Fruit fly (Drosophila melanogaster) whole organism, wandering third instar larva: ENCODE measurements around the gene EMC3.

Experiments
- Abd-B ChIP-seq: fragments of >200 bp; optimal IDR thresholded peaks from 2 replicates; lab custom pipeline; 2017; ENCODE audit warnings: missing biosample characterization, missing genetic modification characterization
- CG32264 ChIP-seq: fragments of 200-800 bp; sonication (Bioruptor generic); optimal IDR thresholded peaks from 2 replicates; lab custom pipeline; 2016; ENCODE audit warnings: missing biosample characterization, missing genetic modification characterization
- CG9705 ChIP-seq: fragments of 200-800 bp; sonication (Bioruptor generic); optimal IDR thresholded peaks from 2 replicates; lab custom pipeline; 2018; ENCODE audit warnings: missing biosample characterization, mild to moderate bottlenecking, missing genetic modification characterization
- CrebA ChIP-seq: fragments of 200-800 bp; sonication (Bioruptor generic); optimal IDR thresholded peaks from 2 replicates; lab custom pipeline; 2016; ENCODE audit warnings: missing biosample characterization, mild to moderate bottlenecking, missing genetic modification characterization, borderline replicate concordance
- Dif ChIP-seq: fragments of 200-275, 200-300 bp; sonication (Bioruptor generic); optimal IDR thresholded peaks from 2 replicates; lab custom pipeline; 2018; ENCODE audit warnings: missing biosample characterization, missing genetic modification characterization; ENCODE audit not compliant: partially characterized antibody
- GATAd ChIP-seq: sonication (Bioruptor generic); optimal IDR thresholded peaks from 2 replicates; lab custom pipeline; 2016; ENCODE audit warnings: missing biosample characterization, missing genetic modification characterization
- HLH106 ChIP-seq: fragments of 200-800 bp; optimal IDR thresholded peaks from 3 replicates; lab custom pipeline; 2019; ENCODE audit warnings: missing biosample characterization, mild to moderate bottlenecking, missing genetic modification characterization, moderate library complexity
- Hr83 ChIP-seq: fragments of 200-300 bp; sonication (Bioruptor generic); optimal IDR thresholded peaks from 2 replicates; lab custom pipeline; 2016; ENCODE audit warnings: missing biosample characterization, mild to moderate bottlenecking, missing genetic modification characterization, moderate library complexity; ENCODE audit not compliant: poor library complexity, severe bottlenecking
- Jra ChIP-seq: sonication (Bioruptor generic); optimal IDR thresholded peaks from 2 replicates; lab custom pipeline; 2016; ENCODE audit warnings: missing biosample characterization, missing genetic modification characterization
- Mio ChIP-seq: sonication (Bioruptor generic); optimal IDR thresholded peaks from 2 replicates; lab custom pipeline; 2016; ENCODE audit warnings: missing biosample characterization, missing genetic modification characterization
- N ChIP-seq: fragments of >200 bp; optimal IDR thresholded peaks from 2 replicates; lab custom pipeline; 2018; ENCODE audit warnings: missing biosample characterization, missing external identifiers, missing genetic modification characterization
- OdsH ChIP-seq: fragments of 200-800 bp; sonication (Bioruptor generic); optimal IDR thresholded peaks from 2 replicates; lab custom pipeline; 2016; ENCODE audit warnings: missing biosample characterization, mild to moderate bottlenecking, missing genetic modification characterization
- Rel ChIP-seq, 2 experiments: fragments of 200-800 bp; sonication (Bioruptor generic) in 1 of 2; optimal IDR thresholded peaks; 2 replicates in 1 of 2; 3 replicates in 1 of 2; lab custom pipeline; 2016 to 2019; ENCODE audit warnings: mild to moderate bottlenecking in 2 of 2, missing biosample characterization in 2 of 2, missing genetic modification characterization in 2 of 2, moderate library complexity in 1 of 2
- Sp1 ChIP-seq: fragments of 200-800 bp; sonication (Bioruptor generic); optimal IDR thresholded peaks from 3 replicates; lab custom pipeline; 2019; ENCODE audit warnings: missing biosample characterization, mild to moderate bottlenecking, missing genetic modification characterization, moderate library complexity
- Vsx2 ChIP-seq: fragments of 200-300, 225-300 bp; sonication (Bioruptor generic); optimal IDR thresholded peaks from 2 replicates; lab custom pipeline; 2018; ENCODE audit warnings: missing biosample characterization, missing genetic modification characterization; ENCODE audit not compliant: partially characterized antibody
- dl ChIP-seq, 2 experiments: fragments of 175-275, 200-275 bp in 1 of 2; fragments of 200-275 bp in 1 of 2; sonication (Bioruptor generic); optimal IDR thresholded peaks; lab custom pipeline; 2018; ENCODE audit warnings: mild to moderate bottlenecking in 2 of 2, missing biosample characterization in 2 of 2, missing genetic modification characterization in 2 of 2, moderate library complexity in 2 of 2; ENCODE audit not compliant: partially characterized antibody in 2 of 2, insufficient read depth in 1 of 2
- dmrt93B ChIP-seq: fragments of 200-800 bp; sonication (Bioruptor generic); optimal IDR thresholded peaks from 2 replicates; lab custom pipeline; 2018; ENCODE audit warnings: missing biosample characterization, mild to moderate bottlenecking, missing genetic modification characterization
- ey ChIP-seq: fragments of 200-800 bp; sonication (Bioruptor generic); optimal IDR thresholded peaks from 2 replicates; lab custom pipeline; 2016; ENCODE audit warnings: missing biosample characterization, missing genetic modification characterization
- foxo ChIP-seq, 2 experiments: fragments of 200-800 bp; sonication (Bioruptor generic); optimal IDR thresholded peaks; 2 replicates in 1 of 2; 3 replicates in 1 of 2; lab custom pipeline; 2016 to 2017; ENCODE audit warnings: missing biosample characterization in 2 of 2, missing genetic modification characterization in 2 of 2
- h ChIP-seq: fragments of 200-800 bp; sonication (Bioruptor generic); optimal IDR thresholded peaks from 3 replicates; lab custom pipeline; 2016; ENCODE audit warnings: missing biosample characterization, mild to moderate bottlenecking, missing genetic modification characterization
- jim ChIP-seq: fragments of 175-275, 200-325 bp; sonication (Bioruptor generic); optimal IDR thresholded peaks from 2 replicates; lab custom pipeline; 2016; ENCODE audit warnings: missing biosample characterization, mild to moderate bottlenecking, missing genetic modification characterization
- lola ChIP-seq: fragments of >200 bp; optimal IDR thresholded peaks from 2 replicates; lab custom pipeline; 2017; ENCODE audit warnings: missing biosample characterization, missing genetic modification characterization
- pan ChIP-seq: fragments of >200 bp; optimal IDR thresholded peaks from 2 replicates; lab custom pipeline; 2017
- psq ChIP-seq: fragments of 200-800 bp; sonication (Bioruptor generic); optimal IDR thresholded peaks from 3 replicates; lab custom pipeline; 2017; ENCODE audit warnings: missing biosample characterization, mild to moderate bottlenecking, missing genetic modification characterization, moderate library complexity
- rgr ChIP-seq: fragments of 200-800 bp; sonication (Bioruptor generic); optimal IDR thresholded peaks from 3 replicates; lab custom pipeline; 2016; ENCODE audit warnings: missing biosample characterization, mild to moderate bottlenecking, missing genetic modification characterization
- sv ChIP-seq: fragments of 200-800 bp; sonication (Bioruptor generic); optimal IDR thresholded peaks from 3 replicates; lab custom pipeline; 2016; ENCODE audit warnings: missing biosample characterization, missing genetic modification characterization
- tai ChIP-seq: sonication (Bioruptor generic); optimal IDR thresholded peaks from 2 replicates; lab custom pipeline; 2016; ENCODE audit warnings: missing biosample characterization, missing genetic modification characterization
- usp ChIP-seq: fragments of >200 bp; optimal IDR thresholded peaks from 2 replicates; lab custom pipeline; 2017; ENCODE audit warnings: missing biosample characterization, missing genetic modification characterization
- woc ChIP-seq: sonication (Bioruptor generic); optimal IDR thresholded peaks from 2 replicates; lab custom pipeline; 2016; ENCODE audit warnings: missing biosample characterization, mild to moderate bottlenecking, missing genetic modification characterization

The EMC3 gene

dm6 chr2L:10757038-10757685 lies 24.9 kb upstream of the EMC3 start:
- TF ChIP-seq N (GFP tag; lab: Kevin White, UChicago) (no peak), dl (GFP tag; optimal IDR thresholded peaks at IDR 0.05; lab: Kevin White, UChicago; ENCODE audit: insufficient read depth in 1 of 2, partially characterized antibody in 2 of 2) (peak in 1 of 2 experiments; percentile 38)
- TF ChIP-seq, all 38 proteins: peak for 1

dm6 chr2L:10756049-10756448 lies 23.8 kb upstream of the EMC3 start, which contains the start of gene CG17124:
Gene CG17124 (minus strand): TSS chr2L:10756325.
- TF ChIP-seq GATAd (GFP tag; lab: Kevin White, UChicago) (no peak), usp (GFP tag; lab: Kevin White, UChicago) (no peak), h (GFP tag; lab: Kevin White, UChicago) (peak; percentile 15), HLH106 (tag; lab: Kevin White, UChicago) (peak; percentile 7), Dif (GFP tag; lab: Kevin White, UChicago) (peak; percentile 55), lola (GFP tag; lab: Kevin White, UChicago) (no peak), Rel (GFP tag; optimal IDR thresholded peaks at IDR 0.05; lab: Kevin White, UChicago) (no peak), Rel (tag; optimal IDR thresholded peaks at IDR 0.05; lab: Kevin White, UChicago) (peak; percentile 22), Sp1 (peak; percentile 7), foxo (GFP tag; optimal IDR thresholded peaks at IDR 0.05; lab: Kevin White, UChicago) (peak in 1 of 2 experiments; percentile 26), dl (GFP tag; optimal IDR thresholded peaks at IDR 0.05; lab: Kevin White, UChicago; ENCODE audit: insufficient read depth in 1 of 2, partially characterized antibody in 2 of 2) (no peak), sv (GFP tag; lab: Kevin White, UChicago) (no peak), rgr (GFP tag; lab: Kevin White, UChicago) (peak; percentile 48), Mio (GFP tag; lab: Kevin White, UChicago) (no peak)

dm6 chr2L:10754599-10754998 lies 22.4 kb upstream of the EMC3 start:
- TF ChIP-seq CrebA (no peak), Rel (GFP tag; optimal IDR thresholded peaks at IDR 0.05; lab: Kevin White, UChicago) (no peak), Rel (tag; optimal IDR thresholded peaks at IDR 0.05; lab: Kevin White, UChicago) (no peak), N (GFP tag; lab: Kevin White, UChicago) (no peak), Abd-B (GFP tag; lab: Kevin White, UChicago) (no peak), tai (no peak), jim (no peak), CG32264 (GFP tag; lab: Kevin White, UChicago) (no peak)

dm6 chr2L:10753618-10754017 lies 21.4 kb upstream of the EMC3 start:
- TF ChIP-seq foxo (GFP tag; optimal IDR thresholded peaks at IDR 0.05; lab: Kevin White, UChicago) = no peak
- no peak for TF ChIP-seq Sp1
- TF ChIP-seq CG9705 (GFP tag; lab: Kevin White, UChicago) = no peak
- no peak for TF ChIP-seq Hr83 (GFP tag; lab: Kevin White, UChicago)
- TF ChIP-seq sv (GFP tag; lab: Kevin White, UChicago) = no peak
- no peak for TF ChIP-seq psq
- no peak for TF ChIP-seq pan
- TF ChIP-seq lola (GFP tag; lab: Kevin White, UChicago) = no peak
- no peak for TF ChIP-seq usp (GFP tag; lab: Kevin White, UChicago)
- no peak for TF ChIP-seq Mio (GFP tag; lab: Kevin White, UChicago)
- TF ChIP-seq, all 38 proteins: peak for 0

dm6 chr2L:10752668-10753067 lies 20.4 kb upstream of the EMC3 start:
- TF ChIP-seq dmrt93B (no peak), h (GFP tag; lab: Kevin White, UChicago) (no peak), Dif (GFP tag; lab: Kevin White, UChicago) (no peak), Jra (GFP tag; lab: Kevin White, UChicago) (no peak), HLH106 (tag; lab: Kevin White, UChicago) (no peak), Vsx2 (no peak), usp (GFP tag; lab: Kevin White, UChicago) (no peak), jim (no peak), OdsH (no peak), psq (no peak), Hr83 (GFP tag; lab: Kevin White, UChicago) (no peak), pan (no peak), ey (GFP tag; lab: Kevin White, UChicago) (no peak), CrebA (no peak), CG32264 (GFP tag; lab: Kevin White, UChicago) (no peak), GATAd (GFP tag; lab: Kevin White, UChicago) (no peak), sv (GFP tag; lab: Kevin White, UChicago) (no peak), woc (no peak)
- TF ChIP-seq, all 38 proteins: peak for 0
